Fruit fly (Drosophila melanogaster) whole organism, larva: ENCODE measurements around the gene Gr93a.
A peak's percentile ranks its signal among the peaks of the same experiment; 100 is the strongest.

Experiments used
- noc ChIP-seq: fragments of 200-800 bp; sonication (Bioruptor generic); optimal IDR thresholded peaks from 3 replicates; lab custom pipeline; 2019; ENCODE audit warnings: missing biosample characterization, mild to moderate bottlenecking, missing genetic modification characterization, moderate library complexity

Gene Gr93a

dm6 chr3R:21846559-21846958 is 14.3 kb downstream of the Gr93a start, which contains the start of gene Gr93d:
Gr93d (minus strand) TSS chr3R:21846659.
- no peak for TF ChIP-seq noc (tag; lab: Kevin White, UChicago)

dm6 chr3R:21847438-21847837 is 15.1 kb downstream of the Gr93a start:
- no peak for TF ChIP-seq noc (tag; lab: Kevin White, UChicago)

- no peak for TF ChIP-seq noc (tag; lab: Kevin White, UChicago)
Measured at dm6 chr3R:21848271-21848670, 16.0 kb downstream of the Gr93a start.

dm6 chr3R:21848987-21849442 is 16.7 kb downstream of the Gr93a start:
- peak; percentile 52 for TF ChIP-seq noc (tag; lab: Kevin White, UChicago)

- TF ChIP-seq noc (tag; lab: Kevin White, UChicago), result no peak
Measured at dm6 chr3R:21849988-21850460, 17.7 kb downstream of the Gr93a start.

dm6 chr3R:21851592-21852578 is 19.6 kb downstream of the Gr93a start:
- no peak for TF ChIP-seq noc (tag; lab: Kevin White, UChicago)

- peak; percentile 23 for TF ChIP-seq noc (tag; lab: Kevin White, UChicago)
Measured at dm6 chr3R:21852579-21853233, 20.4 kb downstream of the Gr93a start.

dm6 chr3R:21853618-21854573 is 21.6 kb downstream of the Gr93a start:
- TF ChIP-seq noc (tag; lab: Kevin White, UChicago), result no peak

- TF ChIP-seq noc (tag; lab: Kevin White, UChicago), result no peak
Measured at dm6 chr3R:21854574-21855468, 22.5 kb downstream of the Gr93a start.

dm6 chr3R:21855469-21855826 is 23.1 kb downstream of the Gr93a start:
- no peak for TF ChIP-seq noc (tag; lab: Kevin White, UChicago)

- TF ChIP-seq noc (tag; lab: Kevin White, UChicago), result peak; percentile 19
Measured at dm6 chr3R:21856098-21856872, 24.0 kb downstream of the Gr93a start, which contains the start of gene glec. glec (minus strand) TSS chr3R:21856266.

- TF ChIP-seq noc (tag; lab: Kevin White, UChicago), result no peak
Measured at dm6 chr3R:21856873-21857243, 24.6 kb downstream of the Gr93a start.

dm6 chr3R:21857509-21857908 is 25.2 kb downstream of the Gr93a start:
- TF ChIP-seq noc (tag; lab: Kevin White, UChicago), result no peak
